Worm (Caenorhabditis elegans): ENCODE data around the gene Y45F3A.9.
A peak's percentile ranks its signal among the peaks of the same experiment; 100 is the strongest.

Y45F3A.9 gene

ce11 chrIII:10624564-10624963 lies 29.6 kb upstream of the Y45F3A.9 start (continued):
- TF ChIP-seq K12H6.12 (tag; optimal IDR thresholded peaks at IDR 0.05) = peak; percentile 36
- no peak for TF ChIP-seq tbx-9 (tag; optimal IDR thresholded peaks at IDR 0.05; ENCODE audit: borderline replicate concordance)
- peak; percentile 57 for TF ChIP-seq lsl-1 (GFP tag; optimal IDR thresholded peaks at IDR 0.05)
- TF ChIP-seq tbp1 (GFP tag; optimal IDR thresholded peaks at IDR 0.05) = peak; percentile 99
- TF ChIP-seq nhr-80 (tag; optimal IDR thresholded peaks at IDR 0.05) = peak; percentile 15
- peak; percentile 55; the same call in 1 of the 2 replicates for TF ChIP-seq zfh-2 (GFP tag; conservative IDR thresholded peaks at IDR 0.05)
- no peak for TF ChIP-seq dpff-1 (tag; optimal IDR thresholded peaks at IDR 0.05)
- TF ChIP-seq dpl-1 (GFP tag; optimal IDR thresholded peaks at IDR 0.05) = no peak
- TF ChIP-seq lir-1 (GFP tag; conservative IDR thresholded peaks at IDR 0.05) = peak; percentile 68
- TF ChIP-seq Y53F4B.3 (GFP tag; IDR thresholded peaks at IDR 0.05) = no peak
- peak; percentile 5 for TF ChIP-seq efl-1 (GFP tag; optimal IDR thresholded peaks at IDR 0.05)
- peak; percentile 53 for TF ChIP-seq ceh-79 (tag; optimal IDR thresholded peaks at IDR 0.05)
- TF ChIP-seq B0019.2 (GFP tag; conservative IDR thresholded peaks at IDR 0.05) = 0 out of 2 replicates have a peak, but pooled peaks have one; percentile 22
- TF ChIP-seq nhr-179 (tag; optimal IDR thresholded peaks at IDR 0.05) = no peak
- TF ChIP-seq ZK185.1 (tag; optimal IDR thresholded peaks at IDR 0.05; ENCODE audit: poor library complexity, severe bottlenecking) = peak; percentile 85
- no peak for TF ChIP-seq nhr-120 (GFP tag; IDR thresholded peaks at IDR 0.05)
- peak; percentile 31; the same call in 1 of the 2 replicates for TF ChIP-seq hmg-20 (GFP tag; IDR thresholded peaks at IDR 0.05)
- TF ChIP-seq ztf-26 (tag; optimal IDR thresholded peaks at IDR 0.05) = peak; percentile 53
- TF ChIP-seq dox-1 (GFP tag; IDR thresholded peaks at IDR 0.05) = peak; percentile 88
- TF ChIP-seq hlh-26 (GFP tag; conservative IDR thresholded peaks at IDR 0.05) = no peak
- TF ChIP-seq F23B12.7 (tag; optimal IDR thresholded peaks at IDR 0.05; ENCODE audit: insufficient read depth) = peak; percentile 6
- TF ChIP-seq F22D6.2 (tag; optimal IDR thresholded peaks at IDR 0.05) = no peak
- TF ChIP-seq F10E7.11 (tag; optimal IDR thresholded peaks at IDR 0.05) = peak; percentile 51
- no peak for TF ChIP-seq let-607 (tag; optimal IDR thresholded peaks at IDR 0.05)
- TF ChIP-seq nfya-1 (tag; optimal IDR thresholded peaks at IDR 0.05; ENCODE audit: borderline replicate concordance, insufficient read depth) = no peak
- TF ChIP-seq D2030.7 (GFP tag; IDR thresholded peaks at IDR 0.05) = peak; percentile 50
- TF ChIP-seq F39B2.1 (GFP tag; IDR thresholded peaks at IDR 0.05) = no peak
- no peak for TF ChIP-seq unc-62 (GFP tag; optimal IDR thresholded peaks at IDR 0.05)
- peak; percentile 18 for TF ChIP-seq repo-1 (tag; optimal IDR thresholded peaks at IDR 0.05)
- TF ChIP-seq lsy-27 (tag; optimal IDR thresholded peaks at IDR 0.05; ENCODE audit: borderline replicate concordance, insufficient read depth) = no peak
- no peak for TF ChIP-seq Y67H2A.10 (GFP tag; conservative IDR thresholded peaks at IDR 0.05)
- 0 out of 2 replicates have a peak, but pooled peaks have one; percentile 39 for TF ChIP-seq ztf-28 (GFP tag; IDR thresholded peaks at IDR 0.05)
- TF ChIP-seq C17E4.6 (GFP tag; IDR thresholded peaks at IDR 0.05) = no peak
- TF ChIP-seq lin-54 (GFP tag; optimal IDR thresholded peaks at IDR 0.05) = peak; percentile 45
- TF ChIP-seq aptf-2 (GFP tag; conservative IDR thresholded peaks at IDR 0.05) = no peak
- TF ChIP-seq ztf-22 (GFP tag; optimal IDR thresholded peaks at IDR 0.05) = no peak
- TF ChIP-seq B0336.3 (GFP tag; IDR thresholded peaks at IDR 0.05) = peak; percentile 31; the same call in 1 of the 2 replicates
- TF ChIP-seq rpc-1 (optimal IDR thresholded peaks at IDR 0.05) = peak; percentile 71
- peak; percentile 85 for TF ChIP-seq rpc-1 (tag; optimal IDR thresholded peaks at IDR 0.05)
- peak; percentile 58 for TF ChIP-seq attf-5 (GFP tag; optimal IDR thresholded peaks at IDR 0.05)
- TF ChIP-seq gei-17 (GFP tag; optimal IDR thresholded peaks at IDR 0.05) = no peak
- TF ChIP-seq zim-3 (tag; optimal IDR thresholded peaks at IDR 0.05) = peak; percentile 70
- peak; percentile 77 for TF ChIP-seq madf-6 (GFP tag; IDR thresholded peaks at IDR 0.05)
- TF ChIP-seq let-526 (GFP tag; IDR thresholded peaks at IDR 0.05) = peak; percentile 66; the same call in 1 of the 2 replicates
- peak; percentile 49 for TF ChIP-seq mel-28 (tag; optimal IDR thresholded peaks at IDR 0.05; ENCODE audit: borderline replicate concordance)
- TF ChIP-seq atf-7 (tag; optimal IDR thresholded peaks at IDR 0.05) = peak; percentile 19
- no peak for TF ChIP-seq attf-3 (GFP tag; conservative IDR thresholded peaks at IDR 0.05)
- TF ChIP-seq madf-3 (GFP tag; IDR thresholded peaks at IDR 0.05) = peak; percentile 83
- peak; percentile 15 for TF ChIP-seq tlf-1 (GFP tag; optimal IDR thresholded peaks at IDR 0.05)

Measured in whole organism, young adult.